Fruit fly (Drosophila melanogaster): ENCODE results near the gene dsx-c73A.

DNA sequence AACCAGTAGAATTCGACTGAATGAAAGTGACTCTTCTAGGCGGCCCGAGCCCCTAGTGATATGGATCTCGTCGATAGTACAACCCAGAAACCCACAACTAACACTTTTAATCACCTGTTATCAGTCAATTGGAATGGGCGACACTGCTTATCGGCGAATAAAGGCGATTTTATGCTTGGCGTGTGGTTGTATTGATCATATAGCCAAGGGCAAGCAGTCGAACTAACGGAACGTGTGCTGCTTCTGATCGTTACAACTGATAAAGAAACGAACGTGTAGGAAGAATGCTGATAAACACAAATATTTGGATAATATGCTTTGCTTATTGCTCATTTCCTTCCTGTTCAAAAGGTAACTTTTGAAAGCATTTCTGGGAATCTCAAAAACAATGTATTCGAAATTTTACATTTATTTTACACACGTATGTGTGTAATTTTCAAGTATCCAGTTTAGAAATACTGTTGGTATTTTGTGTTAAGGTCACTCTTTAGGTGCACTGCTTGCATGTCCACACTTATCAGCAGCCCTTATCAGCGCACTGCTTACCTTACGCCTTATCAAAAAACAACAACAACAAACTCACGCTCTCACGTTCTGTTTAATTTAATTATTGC, 70.5 kb downstream of the dsx-c73A start, which contains the start of gene Agpat4:
- no peak for TF ChIP-seq CG8478 (optimal IDR thresholded peaks at IDR 0.05)
- peak in 1 of 2 experiments; percentile 33 for TF ChIP-seq CTCF (optimal IDR thresholded peaks at IDR 0.05)

Data from S2 (cell line).